Fruit fly (Drosophila melanogaster): Measurements from ENCODE around the gene Smr.

dm6 chrX:12722009-12722408 is 20.4 kb downstream of the Smr start:
- TF ChIP-seq Pif1A (GFP tag; optimal IDR thresholded peaks at IDR 0.05) (no peak), CG8159 (tag; optimal IDR thresholded peaks at IDR 0.05) (no peak), Ets98B (GFP tag; IDR thresholded peaks at IDR 0.05) (no peak), gl (tag; optimal IDR thresholded peaks at IDR 0.05) (no peak), CG12605 (GFP tag; IDR thresholded peaks at IDR 0.05) (no peak), EcR (GFP tag; optimal IDR thresholded peaks at IDR 0.05) (no peak), Snoo (tag; optimal IDR thresholded peaks at IDR 0.05) (no peak), CG8301 (tag; optimal IDR thresholded peaks at IDR 0.05) (no peak), Pif1B (GFP tag; optimal IDR thresholded peaks at IDR 0.05) (no peak), CG4496 (GFP tag; IDR thresholded peaks at IDR 0.05) (no peak), fd96Ca (GFP tag; IDR thresholded peaks at IDR 0.05) (no peak), CG15710 (tag; optimal IDR thresholded peaks at IDR 0.05) (no peak), CG14655 (GFP tag; optimal IDR thresholded peaks at IDR 0.05) (no peak)
